Worm (Caenorhabditis elegans): ENCODE data around the gene F42C5.6.

ce11 chrIV:7319931-7320435, 11.1 kb upstream of the F42C5.6 start:
- TF ChIP-seq him-1 (tag; optimal IDR thresholded peaks at IDR 0.05) = peak; percentile 68
- TF ChIP-seq dao-5 (tag; optimal IDR thresholded peaks at IDR 0.05) = peak; percentile 35
- TF ChIP-seq W03F9.2 (tag; optimal IDR thresholded peaks at IDR 0.05) = peak; percentile 48
